Worm (Caenorhabditis elegans) whole organism, mixed stage, embryonic: Measurements from ENCODE around the gene K02C4.2.

Experiments
- M03D4.4 ChIP-seq: sonication (generic microtip); optimal IDR thresholded peaks from 2 replicates; lab custom pipeline; 2017; ENCODE audit warnings: mild to moderate bottlenecking, missing genetic modification characterization, missing compliant biosample characterization
- bed-3 ChIP-seq: fragments of 200-800 bp; sonication (Bioruptor generic); optimal IDR thresholded peaks from 3 replicates; lab custom pipeline; 2018; ENCODE audit warnings: mild to moderate bottlenecking, missing genetic modification characterization, moderate library complexity, missing compliant biosample characterization
- blmp-1 ChIP-seq: fragments of 150-350 bp; optimal IDR thresholded peaks from 2 replicates; lab custom pipeline; 2014; ENCODE audit warnings: missing biosample characterization, missing genetic modification characterization
- ceh-39 ChIP-seq: fragments of 150-350 bp; optimal IDR thresholded peaks from 2 replicates; lab custom pipeline; 2014; ENCODE audit warnings: missing biosample characterization, missing genetic modification characterization
- ceh-43 ChIP-seq: fragments of 200-800 bp; sonication (Bioruptor generic); optimal IDR thresholded peaks from 2 replicates; lab custom pipeline; 2018; ENCODE audit warnings: mild to moderate bottlenecking, missing genetic modification characterization, moderate library complexity, missing compliant biosample characterization
- ceh-83 ChIP-seq: fragments of 200-800 bp; sonication (Bioruptor generic); optimal IDR thresholded peaks from 2 replicates; lab custom pipeline; 2018; ENCODE audit warnings: mild to moderate bottlenecking, missing genetic modification characterization, missing compliant biosample characterization
- ces-1 ChIP-seq: fragments of 150-350 bp; optimal IDR thresholded peaks from 2 replicates; lab custom pipeline; 2014; ENCODE audit warnings: missing biosample characterization, missing genetic modification reagents, missing genetic modification characterization
- cnd-1 ChIP-seq: fragments of 200-800 bp; sonication (Bioruptor generic); optimal IDR thresholded peaks from 2 replicates; lab custom pipeline; 2018; ENCODE audit warnings: mild to moderate bottlenecking, missing genetic modification characterization, missing compliant biosample characterization
- drap-1 ChIP-seq: fragments of 200-800 bp; sonication (Bioruptor generic); optimal IDR thresholded peaks from 3 replicates; lab custom pipeline; 2018; ENCODE audit warnings: mild to moderate bottlenecking, missing genetic modification characterization, missing compliant biosample characterization
- ham-2 ChIP-seq: fragments of 200-800 bp; sonication (Bioruptor generic); optimal IDR thresholded peaks from 2 replicates; lab custom pipeline; 2018; ENCODE audit warnings: mild to moderate bottlenecking, missing genetic modification characterization, missing compliant biosample characterization
- hlh-1 ChIP-seq: fragments of 150-350 bp; optimal IDR thresholded peaks from 2 replicates; lab custom pipeline; 2014; ENCODE audit warnings: missing biosample characterization, missing genetic modification reagents, missing genetic modification characterization
- lin-13 ChIP-seq: fragments of 150-350 bp; optimal IDR thresholded peaks from 2 replicates; lab custom pipeline; 2014; ENCODE audit warnings: missing biosample characterization, missing genetic modification characterization
- lin-32 ChIP-seq: fragments of 200-800 bp; sonication (Bioruptor generic); optimal IDR thresholded peaks from 2 replicates; lab custom pipeline; 2018; ENCODE audit warnings: mild to moderate bottlenecking, missing genetic modification characterization, missing compliant biosample characterization
- lsy-2 ChIP-seq: fragments of 150-350 bp; optimal IDR thresholded peaks from 2 replicates; lab custom pipeline; 2014; ENCODE audit warnings: missing biosample characterization, missing genetic modification characterization
- mab-5 ChIP-seq: fragments of 150-350 bp; optimal IDR thresholded peaks from 2 replicates; lab custom pipeline; 2014; ENCODE audit warnings: missing biosample characterization, missing genetic modification characterization
- mep-1 ChIP-seq: fragments of 150-350 bp; optimal IDR thresholded peaks from 2 replicates; lab custom pipeline; 2017; ENCODE audit warnings: missing biosample characterization, missing genetic modification reagents, missing genetic modification characterization, inconsistent platforms
- mls-2 ChIP-seq: sonication (generic microtip); optimal IDR thresholded peaks from 2 replicates; lab custom pipeline; 2016; ENCODE audit warnings: mild to moderate bottlenecking, missing genetic modification characterization, moderate library complexity, missing compliant biosample characterization
- nhr-12 ChIP-seq: fragments of 150-350 bp; optimal IDR thresholded peaks from 2 replicates; lab custom pipeline; 2014; ENCODE audit warnings: missing biosample characterization, missing genetic modification characterization
- nhr-237 ChIP-seq: fragments of 150-350 bp; optimal IDR thresholded peaks from 2 replicates; lab custom pipeline; 2014; ENCODE audit warnings: missing biosample characterization, missing genetic modification characterization
- nhr-28 ChIP-seq: fragments of 150-350 bp; optimal IDR thresholded peaks from 2 replicates; lab custom pipeline; 2014; ENCODE audit warnings: missing biosample characterization, missing genetic modification characterization
- nhr-76 ChIP-seq: sonication (generic microtip); optimal IDR thresholded peaks from 2 replicates; lab custom pipeline; 2017; ENCODE audit warnings: missing biosample characterization, missing genetic modification characterization
- pha-4 ChIP-seq: fragments of 150-350 bp; optimal IDR thresholded peaks from 2 replicates; lab custom pipeline; 2018; ENCODE audit warnings: missing biosample characterization, missing genetic modification reagents, missing genetic modification characterization
- snpc-4 ChIP-seq: fragments of 150-350 bp; optimal IDR thresholded peaks from 2 replicates; lab custom pipeline; 2014; ENCODE audit warnings: missing biosample characterization, missing genetic modification characterization
- sptf-1 ChIP-seq: sonication (generic microtip); optimal IDR thresholded peaks from 2 replicates; lab custom pipeline; 2017; ENCODE audit warnings: mild to moderate bottlenecking, missing genetic modification characterization, moderate library complexity, missing compliant biosample characterization
- tbx-8 ChIP-seq: fragments of 200-800 bp; sonication (Bioruptor generic); optimal IDR thresholded peaks from 2 replicates; lab custom pipeline; 2018; ENCODE audit warnings: mild to moderate bottlenecking, missing genetic modification characterization, moderate library complexity, missing compliant biosample characterization
- unc-120 ChIP-seq: sonication (generic microtip); optimal IDR thresholded peaks from 2 replicates; lab custom pipeline; 2017; ENCODE audit warnings: missing genetic modification characterization, missing compliant biosample characterization; ENCODE audit not compliant: poor library complexity, severe bottlenecking
- unc-62 ChIP-seq: fragments of 150-350 bp; optimal IDR thresholded peaks from 2 replicates; lab custom pipeline; 2014; ENCODE audit warnings: missing biosample characterization, missing genetic modification reagents, missing genetic modification characterization
- zip-8 ChIP-seq: fragments of 150-350 bp; optimal IDR thresholded peaks from 2 replicates; lab custom pipeline; 2014; ENCODE audit warnings: missing biosample characterization, missing genetic modification characterization

K02C4.2 gene

DNA sequence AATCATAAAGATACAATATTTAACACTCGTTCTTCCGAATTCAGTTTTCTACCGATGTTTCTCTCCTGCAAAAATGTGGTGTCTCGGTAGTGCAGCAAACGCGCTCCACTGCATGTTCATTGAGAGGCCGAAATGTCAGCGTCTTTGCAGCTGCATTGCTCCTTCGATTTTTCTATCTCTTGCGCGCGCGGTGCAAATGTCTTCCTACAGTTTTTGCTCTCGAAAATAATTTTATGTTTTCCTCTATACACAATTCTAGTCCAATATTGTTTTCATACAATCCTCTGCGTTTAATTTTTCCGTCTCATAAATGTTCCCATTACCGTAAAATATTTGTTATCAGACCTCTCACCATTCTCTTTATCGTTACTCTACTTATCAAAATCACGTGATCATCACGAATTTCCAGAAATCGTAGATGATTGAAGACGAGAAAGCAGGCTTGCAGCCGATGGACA is 13.2 kb upstream of the K02C4.2 start, which contains the start of gene ufd-2:
Gene ufd-2 (plus strand): TSS at position 408 of the 458 bp plus-strand sequence.
- TF ChIP-seq snpc-4 (tag; lab: Kevin White, UChicago), result no peak
- TF ChIP-seq cnd-1 (tag; lab: Kevin White, UChicago), result peak; percentile 25
- peak; percentile 59 for TF ChIP-seq ces-1 (GFP tag; lab: Kevin White, UChicago)
- peak; percentile 48 for TF ChIP-seq nhr-237 (tag; lab: Kevin White, UChicago)
- peak; percentile 73 for TF ChIP-seq pha-4 (tag; lab: Kevin White, UChicago)
- TF ChIP-seq drap-1 (GFP tag; lab: Kevin White, UChicago), result peak; percentile 41
- no peak for TF ChIP-seq zip-8 (tag; lab: Kevin White, UChicago)
- TF ChIP-seq ceh-83 (GFP tag; lab: Kevin White, UChicago), result no peak
- TF ChIP-seq hlh-1 (tag; lab: Kevin White, UChicago), result peak; percentile 41
- TF ChIP-seq mep-1 (tag; lab: Kevin White, UChicago), result peak; percentile 76
- TF ChIP-seq ceh-39 (tag; lab: Kevin White, UChicago), result peak; percentile 43
- peak; percentile 63 for TF ChIP-seq lsy-2 (tag; lab: Kevin White, UChicago)
- TF ChIP-seq lin-13 (tag; lab: Kevin White, UChicago), result peak; percentile 76

DNA sequence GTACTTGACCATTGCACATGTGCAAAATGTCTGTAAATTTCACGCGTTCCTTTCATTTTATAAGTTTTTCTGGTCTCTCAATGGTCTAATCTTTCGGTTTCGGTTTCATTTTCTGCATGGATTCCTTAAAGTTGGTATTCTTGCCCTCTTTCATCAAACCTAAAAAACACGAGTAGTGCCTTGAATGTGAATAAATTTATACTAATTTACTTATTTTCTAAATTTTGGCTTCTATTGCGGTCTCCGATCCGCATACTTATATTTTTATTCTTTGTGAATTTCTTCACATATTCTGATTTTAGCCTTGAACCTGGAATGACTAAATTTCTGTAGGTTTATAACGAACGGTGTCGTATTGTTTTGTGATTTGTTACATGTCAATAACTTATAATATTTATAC is 9.6 kb upstream of the K02C4.2 start, which contains the start of gene pdha-1:
Gene pdha-1 (plus strand): TSS at position 301 of the 400 bp plus-strand sequence.
- no peak for TF ChIP-seq mab-5 (tag; lab: Kevin White, UChicago)
- TF ChIP-seq M03D4.4, result no peak
- no peak for TF ChIP-seq ceh-43 (GFP tag; lab: Kevin White, UChicago)
- no peak for TF ChIP-seq mls-2
- TF ChIP-seq bed-3 (GFP tag; lab: Kevin White, UChicago), result no peak
- TF ChIP-seq unc-120 (tag; lab: Kevin White, UChicago), result no peak
- no peak for TF ChIP-seq ham-2
- no peak for TF ChIP-seq sptf-1
- TF ChIP-seq tbx-8, result no peak
- no peak for TF ChIP-seq unc-62
- TF ChIP-seq ceh-39 (tag; lab: Kevin White, UChicago), result no peak
- no peak for TF ChIP-seq ceh-83 (GFP tag; lab: Kevin White, UChicago)
- no peak for TF ChIP-seq cnd-1 (tag; lab: Kevin White, UChicago)
- no peak for TF ChIP-seq blmp-1
- TF ChIP-seq, all 35 proteins: peak for 0

DNA sequence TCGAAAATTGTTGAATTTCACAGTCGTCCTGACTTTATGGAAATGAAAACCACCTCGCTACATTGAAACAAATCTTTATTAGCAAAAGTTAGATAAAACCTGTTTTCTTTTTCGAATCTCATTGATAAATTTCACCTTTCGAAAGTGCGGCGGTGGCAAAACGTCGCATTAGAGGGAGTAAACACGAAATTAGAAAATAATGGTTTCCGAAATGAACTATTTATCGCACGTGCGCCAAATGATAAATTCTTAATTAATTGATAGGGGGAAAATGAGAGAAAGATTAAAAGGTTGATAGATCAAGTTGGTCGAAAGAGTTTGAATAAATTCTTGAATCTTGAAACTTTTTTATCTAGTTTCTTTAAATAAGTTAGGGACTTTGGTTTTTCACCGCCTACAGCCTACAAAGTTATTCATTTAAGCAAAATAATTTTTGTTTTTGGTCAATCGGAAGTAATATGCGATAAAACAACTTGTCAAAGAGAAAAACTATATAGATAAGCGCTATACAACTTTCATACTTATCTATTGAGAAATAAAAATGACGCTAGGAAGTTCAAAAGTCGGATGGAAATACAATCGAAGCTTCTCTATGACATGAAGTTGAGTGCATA is 4.4 kb upstream of the K02C4.2 start:
- no peak for TF ChIP-seq bed-3 (GFP tag; lab: Kevin White, UChicago)
- TF ChIP-seq zip-8 (tag; lab: Kevin White, UChicago), result no peak
- no peak for TF ChIP-seq sptf-1
- no peak for TF ChIP-seq ces-1 (GFP tag; lab: Kevin White, UChicago)
- no peak for TF ChIP-seq lsy-2 (tag; lab: Kevin White, UChicago)
- TF ChIP-seq ceh-83 (GFP tag; lab: Kevin White, UChicago), result no peak
- TF ChIP-seq nhr-237 (tag; lab: Kevin White, UChicago), result no peak
- TF ChIP-seq unc-120 (tag; lab: Kevin White, UChicago), result no peak
- TF ChIP-seq nhr-12 (tag; lab: Kevin White, UChicago), result no peak
- no peak for TF ChIP-seq ceh-39 (tag; lab: Kevin White, UChicago)
- TF ChIP-seq mab-5 (tag; lab: Kevin White, UChicago), result no peak
- no peak for TF ChIP-seq nhr-76 (tag; lab: Kevin White, UChicago)

DNA sequence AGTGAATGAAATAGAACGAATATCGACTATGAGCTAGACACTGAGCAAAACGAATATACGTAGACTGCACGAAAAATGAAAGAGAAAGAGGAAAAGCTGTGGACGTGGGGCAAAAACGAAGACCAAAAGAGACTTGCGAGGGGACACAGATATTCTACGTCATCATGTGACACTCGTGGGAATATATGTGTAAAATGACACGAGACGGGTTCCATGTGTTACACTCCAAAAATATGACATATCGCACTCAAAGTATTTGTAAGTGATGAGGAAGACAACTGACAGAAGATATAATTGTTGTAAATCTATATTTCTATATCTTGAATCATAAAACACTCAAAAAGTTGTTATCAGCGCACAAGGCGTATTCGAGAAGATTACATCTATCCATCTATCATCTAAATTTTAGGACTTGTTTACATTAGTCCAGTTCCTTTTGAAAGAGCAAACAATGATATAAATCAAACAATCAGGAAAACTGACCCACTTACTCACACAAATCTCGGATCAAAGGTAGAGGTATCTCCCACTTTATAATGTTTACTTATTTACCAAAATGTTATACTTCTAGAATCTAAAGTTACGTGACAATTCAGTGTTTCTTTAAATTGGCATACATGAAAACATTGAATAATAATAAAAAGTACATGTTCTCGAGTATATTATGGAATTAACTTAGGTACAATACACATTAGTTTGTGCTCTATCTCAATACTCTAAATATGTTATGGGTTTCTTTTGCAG is 3.6 kb upstream of the K02C4.2 start:
- no peak for TF ChIP-seq ceh-43 (GFP tag; lab: Kevin White, UChicago)
- no peak for TF ChIP-seq bed-3 (GFP tag; lab: Kevin White, UChicago)
- no peak for TF ChIP-seq lin-32 (GFP tag; lab: Kevin White, UChicago)
- no peak for TF ChIP-seq mls-2
- no peak for TF ChIP-seq sptf-1
- no peak for TF ChIP-seq nhr-28 (tag; lab: Kevin White, UChicago)
- peak; percentile 60 for TF ChIP-seq unc-120 (tag; lab: Kevin White, UChicago)
- TF ChIP-seq ces-1 (GFP tag; lab: Kevin White, UChicago), result peak; percentile 31
- no peak for TF ChIP-seq ham-2
- TF ChIP-seq unc-62, result peak; percentile 84
- peak; percentile 50 for TF ChIP-seq hlh-1 (tag; lab: Kevin White, UChicago)
- TF ChIP-seq mep-1 (tag; lab: Kevin White, UChicago), result no peak
